Worm (Caenorhabditis elegans) whole organism, midembryonic: Measurements from ENCODE around the gene K12D12.5.

Experiments used
- flt-1 ChIP-seq: fragments of 200-800 bp; sonication (Bioruptor generic); IDR thresholded peaks from 2 replicates; pipeline ENCODE4 v1.3.6; 2022; ENCODE audit warnings: missing genetic modification characterization, missing compliant biosample characterization
- med-1 ChIP-seq: sonication (generic microtip); optimal IDR thresholded peaks from 2 replicates; lab custom pipeline; 2017; ENCODE audit warnings: missing genetic modification characterization, mild to moderate bottlenecking, missing compliant biosample characterization, antibody characterized with exemption, missing genetic modification reagents; ENCODE audit not compliant: insufficient read depth

DNA sequence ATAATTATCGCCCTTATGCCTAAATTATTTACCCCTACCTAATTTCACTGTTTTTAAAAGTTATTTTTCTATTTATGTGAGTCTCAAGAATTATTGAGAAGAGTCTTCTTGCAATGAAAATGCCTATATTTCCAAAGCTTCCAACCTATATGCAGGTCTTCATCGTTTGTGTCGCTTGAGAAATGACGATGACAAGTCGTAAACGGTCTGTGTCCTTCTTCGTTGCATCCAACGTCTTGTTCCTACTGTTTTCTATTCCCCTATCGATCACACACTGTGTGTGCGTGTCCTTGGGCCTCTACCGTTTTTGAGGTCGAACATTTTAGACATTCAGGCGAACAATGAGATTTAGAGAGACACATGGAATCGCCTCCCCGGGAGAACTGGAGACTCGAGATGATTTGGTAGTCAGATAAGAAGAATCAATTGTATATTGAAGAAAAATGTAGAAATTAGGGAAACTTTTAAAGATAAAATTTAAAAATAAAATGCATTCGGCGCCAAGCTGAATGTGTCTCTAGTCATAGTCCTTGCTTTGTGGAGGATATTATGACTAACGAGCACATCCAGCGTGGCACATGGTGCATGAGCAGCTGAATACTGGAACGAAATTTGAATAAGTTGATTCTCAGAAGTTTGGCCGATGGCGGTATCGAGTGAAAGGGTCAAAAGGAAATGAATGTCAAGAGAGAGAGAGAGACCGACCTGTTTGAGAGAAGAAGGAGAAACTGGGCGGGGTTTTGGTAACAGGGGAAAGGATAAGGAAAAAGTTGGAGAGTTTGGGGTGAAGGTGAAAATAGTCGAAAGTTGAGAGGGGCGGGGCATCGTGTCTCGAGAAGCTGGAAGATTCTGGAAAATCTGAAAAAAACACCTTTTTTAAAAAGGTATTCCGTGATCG is 19.9 kb downstream of the K12D12.5 start:
- no peak for TF ChIP-seq med-1 (GFP tag; lab: Kevin White, UChicago)
- no peak for TF ChIP-seq flt-1
